Fruit fly (Drosophila melanogaster) whole organism, embryonic: ENCODE results near the gene kat80.

Experiments used
- ATbp ChIP-seq: fragments of 200-800 bp; sonication (Bioruptor generic); optimal IDR thresholded peaks from 2 replicates; lab custom pipeline; 2017; ENCODE audit warnings: missing biosample characterization, mild to moderate bottlenecking, missing genetic modification characterization, missing genetic modification reagents
- Antp ChIP-seq: fragments of 200-800 bp; sonication (Bioruptor generic); optimal IDR thresholded peaks from 3 replicates; lab custom pipeline; 2016; ENCODE audit warnings: missing biosample characterization, missing genetic modification characterization
- B-H1 ChIP-seq: fragments of 200-800 bp; sonication (Bioruptor generic); IDR thresholded peaks from 3 replicates; pipeline ENCODE4 v1.3.6; 2022; ENCODE audit warnings: missing biosample characterization, missing genetic modification characterization
- Blimp-1 ChIP-seq: fragments of 200-800 bp; sonication (Bioruptor generic); optimal IDR thresholded peaks from 3 replicates; lab custom pipeline; 2018; ENCODE audit warnings: missing biosample characterization, missing genetic modification characterization, mild to moderate bottlenecking, moderate library complexity, missing genetic modification reagents
- C15 ChIP-seq: fragments of 200-800 bp; sonication (Bioruptor generic); IDR thresholded peaks from 3 replicates; pipeline ENCODE4 v1.3.6; 2022; ENCODE audit warnings: missing biosample characterization, missing genetic modification characterization
- CG12659 ChIP-seq: fragments of 200-800 bp; sonication (Bioruptor generic); optimal IDR thresholded peaks from 3 replicates; lab custom pipeline; 2017; ENCODE audit warnings: mild to moderate bottlenecking, missing biosample characterization, missing genetic modification reagents, missing genetic modification characterization
- CG14014 ChIP-seq: fragments of 200-800 bp; sonication (Bioruptor generic); IDR thresholded peaks from 2 replicates; pipeline ENCODE4 v1.3.6; 2022; ENCODE audit warnings: missing biosample characterization, missing genetic modification characterization
- CG14860 ChIP-seq: fragments of 200-800 bp; sonication (Bioruptor generic); IDR thresholded peaks from 3 replicates; pipeline ENCODE4 v1.3.6; 2022; ENCODE audit warnings: missing biosample characterization, missing genetic modification characterization; ENCODE audit not compliant: partially characterized antibody
- CG15479 ChIP-seq: fragments of 200-800 bp; sonication (Bioruptor generic); optimal IDR thresholded peaks from 3 replicates; lab custom pipeline; 2019; ENCODE audit warnings: missing biosample characterization, mild to moderate bottlenecking, missing genetic modification characterization, moderate library complexity
- CG1603 ChIP-seq: fragments of 200-800 bp; sonication (Bioruptor generic); optimal IDR thresholded peaks from 2 replicates; lab custom pipeline; 2019; ENCODE audit warnings: missing biosample characterization, mild to moderate bottlenecking, missing genetic modification characterization, moderate library complexity
- CG17912 ChIP-seq: fragments of 200-800 bp; sonication (Bioruptor generic); optimal IDR thresholded peaks from 2 replicates; lab custom pipeline; 2018; ENCODE audit warnings: missing biosample characterization, mild to moderate bottlenecking, missing genetic modification characterization
- CG18011 ChIP-seq: fragments of 200-800 bp; sonication (Bioruptor generic); optimal IDR thresholded peaks from 2 replicates; lab custom pipeline; 2017; ENCODE audit warnings: missing biosample characterization, missing genetic modification characterization, mild to moderate bottlenecking, moderate library complexity, missing genotype
- CG2129 ChIP-seq: fragments of 200-800 bp; sonication (Bioruptor generic); IDR thresholded peaks from 2 replicates; pipeline ENCODE4 v1.3.6; 2022; ENCODE audit warnings: missing biosample characterization, missing genetic modification characterization; ENCODE audit not compliant: partially characterized antibody
- CG31365 ChIP-seq: fragments of 200-800 bp; sonication (Bioruptor generic); optimal IDR thresholded peaks from 2 replicates; lab custom pipeline; 2018; ENCODE audit warnings: missing biosample characterization, mild to moderate bottlenecking, missing genetic modification characterization
- CG31388 ChIP-seq: fragments of 200-800 bp; sonication (Bioruptor generic); optimal IDR thresholded peaks from 2 replicates; lab custom pipeline; 2016; ENCODE audit warnings: missing biosample characterization, missing genetic modification characterization
- CG3726 ChIP-seq: fragments of 200-800 bp; sonication (Bioruptor generic); IDR thresholded peaks from 3 replicates; pipeline ENCODE4, ENCODE4 v1.3.6; 2022; ENCODE audit warnings: missing biosample characterization, missing genetic modification characterization
- CG4707 ChIP-seq: fragments of 200-800 bp; sonication (Bioruptor generic); optimal IDR thresholded peaks from 2 replicates; lab custom pipeline; 2018; ENCODE audit warnings: missing biosample characterization, mild to moderate bottlenecking, missing genetic modification characterization, moderate library complexity
- CG4820 ChIP-seq: fragments of 200-800 bp; sonication (Bioruptor generic); optimal IDR thresholded peaks from 3 replicates; lab custom pipeline; 2016; ENCODE audit warnings: missing biosample characterization, missing genetic modification characterization
- CG4854 ChIP-seq: fragments of 200-800 bp; sonication (Bioruptor generic); optimal IDR thresholded peaks from 2 replicates; lab custom pipeline; 2016; ENCODE audit warnings: missing biosample characterization, missing genetic modification characterization, inconsistent platforms
- CG5180 ChIP-seq: fragments of 200-800 bp; sonication (Bioruptor generic); optimal IDR thresholded peaks from 3 replicates; lab custom pipeline; 2017; ENCODE audit warnings: missing biosample characterization, missing genetic modification characterization, mild to moderate bottlenecking, moderate library complexity, missing genetic modification reagents
- CG7963 ChIP-seq: fragments of 200-800 bp; sonication (Bioruptor generic); IDR thresholded peaks from 3 replicates; pipeline ENCODE4 v1.3.6; 2022; ENCODE audit warnings: missing biosample characterization, missing genetic modification characterization; ENCODE audit not compliant: partially characterized antibody
- CG8944 ChIP-seq: fragments of 200-800 bp; sonication (Bioruptor generic); optimal IDR thresholded peaks from 3 replicates; lab custom pipeline; 2016; ENCODE audit warnings: missing biosample characterization, missing genetic modification characterization
- HmgZ ChIP-seq: fragments of 200-800 bp; sonication (Bioruptor generic); optimal IDR thresholded peaks from 2 replicates; lab custom pipeline; 2018; ENCODE audit warnings: missing biosample characterization, mild to moderate bottlenecking, missing genetic modification characterization
- Hr39 ChIP-seq: fragments of >200 bp; optimal IDR thresholded peaks from 2 replicates; lab custom pipeline; 2017
- Jarid2 ChIP-seq: fragments of 200-800 bp; sonication (Bioruptor generic); optimal IDR thresholded peaks from 3 replicates; lab custom pipeline; 2017; ENCODE audit warnings: mild to moderate bottlenecking, missing biosample characterization, missing genetic modification reagents, missing genetic modification characterization
- Kr ChIP-seq: fragments of 200-800 bp; sonication (Bioruptor generic); optimal IDR thresholded peaks from 2 replicates; lab custom pipeline; 2017; ENCODE audit warnings: missing biosample characterization, mild to moderate bottlenecking, missing genetic modification characterization
- Oli ChIP-seq: fragments of 200-800 bp; sonication (Bioruptor generic); optimal IDR thresholded peaks from 2 replicates; lab custom pipeline; 2018; ENCODE audit warnings: missing biosample characterization, mild to moderate bottlenecking, missing genetic modification characterization, moderate library complexity
- Rx ChIP-seq: fragments of 200-800 bp; sonication (Bioruptor generic); IDR thresholded peaks from 2 replicates; pipeline ENCODE4 v1.3.6; 2022; ENCODE audit warnings: missing biosample characterization, missing genetic modification characterization
- Side ChIP-seq: fragments of 200-800 bp; sonication (Bioruptor generic); optimal IDR thresholded peaks from 2 replicates; lab custom pipeline; 2016; ENCODE audit warnings: missing biosample characterization, missing genetic modification characterization
- TFAM ChIP-seq: fragments of 200-800 bp; sonication (Bioruptor generic); optimal IDR thresholded peaks from 2 replicates; lab custom pipeline; 2017; ENCODE audit warnings: missing biosample characterization, missing genetic modification characterization, inconsistent platforms
- Vsx1 ChIP-seq: fragments of 200-800 bp; sonication (Bioruptor generic); optimal IDR thresholded peaks from 2 replicates; lab custom pipeline; 2017; ENCODE audit warnings: missing biosample characterization, mild to moderate bottlenecking, missing genetic modification characterization, missing genetic modification reagents
- bsh ChIP-seq, 2 experiments: fragments of 200-800 bp; sonication (Bioruptor generic); optimal IDR thresholded peaks; 2 replicates each; lab custom pipeline; 2017 to 2018; ENCODE audit warnings: mild to moderate bottlenecking in 2 of 2, missing biosample characterization in 2 of 2, missing genetic modification characterization in 2 of 2, moderate library complexity in 1 of 2
- cas ChIP-seq: fragments of 200-800 bp; sonication (Bioruptor generic); IDR thresholded peaks from 2 replicates; pipeline ENCODE4 v1.3.6; 2022; ENCODE audit warnings: missing biosample characterization, missing genetic modification characterization
- chinmo ChIP-seq: fragments of 200-800 bp; sonication (Bioruptor generic); IDR thresholded peaks from 4 replicates; pipeline ENCODE4 v1.3.6; 2022; ENCODE audit warnings: missing biosample characterization, missing genetic modification characterization; ENCODE audit not compliant: partially characterized antibody
- danr ChIP-seq: fragments of 200-800 bp; sonication (Bioruptor generic); IDR thresholded peaks from 2 replicates; pipeline ENCODE4 v1.3.6; 2022; ENCODE audit warnings: missing biosample characterization, missing genetic modification characterization
- dpn ChIP-seq, 2 experiments: fragments of 200-800 bp; sonication (Bioruptor generic); optimal IDR thresholded peaks; 3 replicates each; lab custom pipeline; 2016; ENCODE audit warnings: missing biosample characterization in 2 of 2, missing genetic modification characterization in 2 of 2
- fd64A ChIP-seq: fragments of 200-800 bp; sonication (Bioruptor generic); optimal IDR thresholded peaks from 3 replicates; lab custom pipeline; 2018; ENCODE audit warnings: missing biosample characterization, mild to moderate bottlenecking, missing genetic modification characterization
- grau ChIP-seq: fragments of 200-800 bp; optimal IDR thresholded peaks from 3 replicates; lab custom pipeline; 2019; ENCODE audit warnings: missing biosample characterization, mild to moderate bottlenecking, missing genetic modification characterization, moderate library complexity
- ham ChIP-seq: fragments of 200-800 bp; sonication (Bioruptor generic); IDR thresholded peaks from 2 replicates; pipeline ENCODE4 v1.3.6; 2022; ENCODE audit warnings: missing biosample characterization, missing genetic modification characterization
- klu ChIP-seq: fragments of 200-800 bp; sonication (Bioruptor generic); IDR thresholded peaks from 2 replicates; pipeline ENCODE4 v1.3.6; 2022; ENCODE audit warnings: missing biosample characterization, missing genetic modification characterization
- lov ChIP-seq, 2 experiments: fragments of 200-800 bp in 1 of 2; fragments of >200 bp in 1 of 2; sonication (Bioruptor generic) in 1 of 2; IDR thresholded peaks in 1 of 2; optimal IDR thresholded peaks in 1 of 2; 2 replicates in 1 of 2; 3 replicates in 1 of 2; pipeline versions ENCODE4 v1.3.6 to Lab custom; 2017 to 2022; ENCODE audit warnings: missing biosample characterization in 1 of 2, missing genetic modification characterization in 1 of 2
- mam ChIP-seq: fragments of 200-800 bp; sonication (Bioruptor generic); optimal IDR thresholded peaks from 3 replicates; lab custom pipeline; 2016; ENCODE audit warnings: missing biosample characterization, missing genetic modification characterization
- otp ChIP-seq: fragments of 200-800 bp; sonication (Bioruptor generic); IDR thresholded peaks from 3 replicates; pipeline ENCODE4, ENCODE4 v1.3.6; 2022; ENCODE audit warnings: missing biosample characterization, missing genetic modification characterization
- pb ChIP-seq: fragments of 200-800 bp; sonication (Bioruptor generic); optimal IDR thresholded peaks from 3 replicates; lab custom pipeline; 2016; ENCODE audit warnings: missing biosample characterization, missing genetic modification characterization
- phol ChIP-seq: fragments of 200-800 bp; sonication (Bioruptor generic); optimal IDR thresholded peaks from 3 replicates; lab custom pipeline; 2018; ENCODE audit warnings: missing biosample characterization, mild to moderate bottlenecking, missing genetic modification characterization, moderate library complexity
- ro ChIP-seq: fragments of 200-800 bp; sonication (Bioruptor generic); IDR thresholded peaks from 2 replicates; pipeline ENCODE4 v1.3.6; 2022; ENCODE audit warnings: missing biosample characterization, missing genetic modification characterization
- sens ChIP-seq: fragments of 200-800 bp; sonication (Bioruptor generic); peaks from one replicate; lab custom pipeline; 2016; ENCODE audit warnings: missing biosample characterization, missing genetic modification characterization
- seq ChIP-seq: fragments of 200-800 bp; sonication (Bioruptor generic); IDR thresholded peaks from 2 replicates; pipeline ENCODE4 v1.3.6; 2022; ENCODE audit warnings: missing biosample characterization, missing genetic modification characterization
- slbo ChIP-seq: fragments of 200-800 bp; sonication (Bioruptor generic); IDR thresholded peaks from 2 replicates; pipeline ENCODE4 v1.3.6; 2022; ENCODE audit warnings: missing biosample characterization, missing genetic modification characterization
- tll ChIP-seq, 2 experiments: fragments of 200-800 bp in 1 of 2; fragments of >200 bp in 1 of 2; sonication (Bioruptor generic) in 1 of 2; optimal IDR thresholded peaks; 2 replicates each; lab custom pipeline; 2017 to 2019; ENCODE audit warnings: missing biosample characterization in 2 of 2, missing genetic modification characterization in 2 of 2, mild to moderate bottlenecking in 1 of 2, moderate library complexity in 1 of 2
- zen ChIP-seq: fragments of 200-800 bp; sonication (Bioruptor generic); optimal IDR thresholded peaks from 3 replicates; lab custom pipeline; 2018; ENCODE audit warnings: missing biosample characterization, mild to moderate bottlenecking, missing genetic modification characterization, moderate library complexity

Gene kat80

dm6 chrX:16285186-16285585 lies 9.2 kb upstream of the kat80 start (continued):
- TF ChIP-seq CG4854: no peak
- peak; percentile 91 for TF ChIP-seq grau
- TF ChIP-seq CG14860 (GFP tag; lab: Robert Waterston, UW): no peak
- no peak for TF ChIP-seq CG14014 (GFP tag; lab: Robert Waterston, UW)
- TF ChIP-seq zen (tag; lab: Kevin White, UChicago): no peak
- no peak for TF ChIP-seq Hr39
- no peak for TF ChIP-seq Antp
- no peak for TF ChIP-seq cas
- no peak for TF ChIP-seq ro (GFP tag; lab: Robert Waterston, UW)
- TF ChIP-seq Side (GFP tag; lab: Kevin White, UChicago): no peak
- TF ChIP-seq Kr: no peak
- TF ChIP-seq tll (GFP tag; optimal IDR thresholded peaks at IDR 0.05; lab: Kevin White, UChicago): no peak
- TF ChIP-seq CG17912 (GFP tag; lab: Kevin White, UChicago): no peak
- TF ChIP-seq slbo (GFP tag; lab: Robert Waterston, UW): peak; percentile 55
- peak in 1 of 2 experiments; percentile 38 for TF ChIP-seq bsh (GFP tag; optimal IDR thresholded peaks at IDR 0.05; lab: Kevin White, UChicago)
- TF ChIP-seq dpn (GFP tag; optimal IDR thresholded peaks at IDR 0.05; lab: Kevin White, UChicago): peak in 1 of 2 experiments; percentile 9
- no peak for TF ChIP-seq otp (GFP tag; lab: Robert Waterston, UW)
- TF ChIP-seq CG3726 (GFP tag; lab: Robert Waterston, UW): no peak
- TF ChIP-seq phol (tag; lab: Kevin White, UChicago): peak; percentile 25
- TF ChIP-seq Jarid2 (GFP tag; lab: Kevin White, UChicago): no peak
- peak; percentile 6 for TF ChIP-seq CG12659 (GFP tag; lab: Kevin White, UChicago)
- TF ChIP-seq chinmo (GFP tag; lab: Robert Waterston, UW): no peak
- no peak for TF ChIP-seq CG31388
- TF ChIP-seq ATbp (GFP tag; lab: Kevin White, UChicago): no peak
- TF ChIP-seq seq (GFP tag; lab: Robert Waterston, UW): no peak
- TF ChIP-seq C15 (GFP tag; lab: Robert Waterston, UW): no peak
- no peak for TF ChIP-seq CG7963 (GFP tag; lab: Robert Waterston, UW)
- TF ChIP-seq sens (GFP tag; lab: Kevin White, UChicago): peak; percentile 70
- no peak for TF ChIP-seq Oli
- TF ChIP-seq CG31365 (tag; lab: Kevin White, UChicago): no peak
- no peak for TF ChIP-seq CG18011
- no peak for TF ChIP-seq HmgZ (tag; lab: Kevin White, UChicago)
- no peak for TF ChIP-seq klu (GFP tag; lab: Robert Waterston, UW)
- no peak for TF ChIP-seq mam (GFP tag; lab: Kevin White, UChicago)
- no peak for TF ChIP-seq pb (GFP tag; lab: Kevin White, UChicago)
- no peak for TF ChIP-seq CG8944 (GFP tag; lab: Kevin White, UChicago)
- no peak for TF ChIP-seq lov (optimal IDR thresholded peaks at IDR 0.05; lab: Kevin White, UChicago)
- TF ChIP-seq lov (GFP tag; IDR thresholded peaks at IDR 0.05; lab: Robert Waterston, UW): no peak
- no peak for TF ChIP-seq fd64A
- no peak for TF ChIP-seq danr (GFP tag; lab: Robert Waterston, UW)
- no peak for TF ChIP-seq Rx (GFP tag; lab: Robert Waterston, UW)
- TF ChIP-seq CG15479 (GFP tag; lab: Kevin White, UChicago): no peak
- TF ChIP-seq CG2129 (GFP tag; lab: Robert Waterston, UW): no peak
- no peak for TF ChIP-seq CG4707
- TF ChIP-seq B-H1: 0 out of 3 replicates have a peak, but pooled peaks have one; percentile 15
- no peak for TF ChIP-seq CG5180 (GFP tag; lab: Kevin White, UChicago)
- no peak for TF ChIP-seq CG1603 (tag; lab: Kevin White, UChicago)
- TF ChIP-seq TFAM (GFP tag; lab: Kevin White, UChicago): no peak
- TF ChIP-seq CG4820 (GFP tag; lab: Kevin White, UChicago): no peak
- TF ChIP-seq ham (GFP tag; lab: Robert Waterston, UW): no peak
- TF ChIP-seq Blimp-1: peak; percentile 18
- no peak for TF ChIP-seq Vsx1 (GFP tag; lab: Kevin White, UChicago)
